Comparison of ENCODE assay signal across 1 fruit fly cellular context in the genomic region with DNA sequence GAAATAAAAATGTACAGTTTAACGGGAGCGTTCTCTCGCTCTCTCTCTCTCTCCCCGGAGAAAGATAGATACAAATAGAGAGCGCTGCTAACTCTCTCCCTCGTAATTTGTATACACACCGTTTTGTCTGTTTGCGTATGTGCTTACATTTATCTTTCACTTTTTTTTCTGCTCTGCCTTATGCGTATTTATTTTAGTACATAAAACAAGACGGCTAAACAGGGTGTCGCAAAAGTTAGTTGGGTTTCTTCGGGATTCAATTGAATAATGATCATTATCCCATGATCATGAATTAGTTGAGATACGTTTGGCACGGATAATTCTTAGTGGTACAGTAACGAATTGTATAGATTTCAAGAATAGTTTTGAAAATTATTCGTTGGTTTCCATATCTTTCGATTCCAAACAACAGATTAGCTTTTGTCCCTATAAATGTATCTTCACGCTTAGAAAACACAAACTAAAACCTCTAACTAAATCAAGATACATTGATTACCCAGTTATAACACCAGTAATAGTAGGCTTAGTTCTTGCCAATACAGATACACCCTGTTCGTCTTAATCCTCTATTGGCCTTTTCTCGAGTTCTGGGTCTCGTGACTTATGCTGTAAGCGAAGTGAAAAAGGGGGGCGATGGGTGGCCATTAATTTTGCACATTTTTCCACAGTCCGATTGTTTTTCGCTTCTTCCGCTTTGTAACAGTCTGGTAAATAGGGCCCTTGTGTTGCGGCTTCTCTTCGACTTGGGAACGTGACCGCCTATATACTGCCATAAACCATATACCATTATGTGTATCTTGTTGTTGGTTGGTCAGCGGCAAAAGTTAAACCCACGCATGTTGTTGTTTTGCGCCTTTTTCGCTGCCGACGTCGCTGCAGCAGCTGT.
A peak's percentile ranks its signal among the peaks of the same experiment; 100 is the strongest.
TF ChIP-seq lines count a peak whose summit lies in the region.

No protein-coding gene starts in this region.

TF ChIP-seq in whole organism, embryonic, 481 proteins besides CTCF, POLR2A, EP300 and RAD21 (continued from another document and continues in another):
- TF ChIP-seq tll (GFP tag; optimal IDR thresholded peaks at IDR 0.05; lab: Kevin White, UChicago), result peak in 1 of 2 experiments; percentile 67
- TF ChIP-seq CG32532 (GFP tag; IDR thresholded peaks at IDR 0.05; lab: Robert Waterston, UW), result no peak
- TF ChIP-seq sug (tag; optimal IDR thresholded peaks at IDR 0.05; lab: Kevin White, UChicago), result peak; percentile 65
- no peak for TF ChIP-seq hb (GFP tag; IDR thresholded peaks at IDR 0.05; lab: Robert Waterston, UW; ENCODE audit: partially characterized antibody)
- peak; percentile 1 for TF ChIP-seq gcm2 (GFP tag; optimal IDR thresholded peaks at IDR 0.05; lab: Kevin White, UChicago)
- no peak for TF ChIP-seq CG42726 (GFP tag; IDR thresholded peaks at IDR 0.05; lab: Robert Waterston, UW; ENCODE audit: partially characterized antibody)
- TF ChIP-seq CG6272 (GFP tag; IDR thresholded peaks at IDR 0.05; lab: Robert Waterston, UW), result no peak
- no peak for TF ChIP-seq Dp (GFP tag; optimal IDR thresholded peaks at IDR 0.05; lab: Kevin White, UChicago)
- peak; percentile 60 for TF ChIP-seq salm (tag; optimal IDR thresholded peaks at IDR 0.05; lab: Kevin White, UChicago)
- peak; percentile 83 for TF ChIP-seq CG15011 (GFP tag; optimal IDR thresholded peaks at IDR 0.05; lab: Kevin White, UChicago)
- TF ChIP-seq CG8089 (GFP tag; optimal IDR thresholded peaks at IDR 0.05; lab: Kevin White, UChicago), result peak; percentile 59
- peak; percentile 75 for TF ChIP-seq CG15514 (GFP tag; optimal IDR thresholded peaks at IDR 0.05; lab: Kevin White, UChicago)
- TF ChIP-seq Lhr (GFP tag; optimal IDR thresholded peaks at IDR 0.05; lab: Kevin White, UChicago), result peak; percentile 49
- TF ChIP-seq ssp (GFP tag; IDR thresholded peaks at IDR 0.05; lab: Robert Waterston, UW), result no peak
- TF ChIP-seq CG8924 (tag; optimal IDR thresholded peaks at IDR 0.05; lab: Kevin White, UChicago), result peak; percentile 88
- TF ChIP-seq CG4424 (GFP tag; optimal IDR thresholded peaks at IDR 0.05; lab: Kevin White, UChicago), result peak; percentile 79
- TF ChIP-seq CG9609 (GFP tag; optimal IDR thresholded peaks at IDR 0.05; lab: Kevin White, UChicago), result peak; percentile 70
- no peak for TF ChIP-seq E2f1 (GFP tag; IDR thresholded peaks at IDR 0.05; lab: Robert Waterston, UW)
- TF ChIP-seq Scr (GFP tag; IDR thresholded peaks at IDR 0.05; lab: Robert Waterston, UW; ENCODE audit: partially characterized antibody), result no peak
- peak; percentile 64 for TF ChIP-seq fu2 (GFP tag; optimal IDR thresholded peaks at IDR 0.05; lab: Kevin White, UChicago)
- no peak for TF ChIP-seq CG11696 (GFP tag; IDR thresholded peaks at IDR 0.05; lab: Robert Waterston, UW)
- TF ChIP-seq Drgx (GFP tag; IDR thresholded peaks at IDR 0.05; lab: Robert Waterston, UW), result no peak
- peak; percentile 76 for TF ChIP-seq CG2875 (GFP tag; optimal IDR thresholded peaks at IDR 0.05; lab: Kevin White, UChicago)
- peak; percentile 38 for TF ChIP-seq vfl (GFP tag; optimal IDR thresholded peaks at IDR 0.05; lab: Kevin White, UChicago)
- peak; percentile 86 for TF ChIP-seq caup (GFP tag; optimal IDR thresholded peaks at IDR 0.05; lab: Kevin White, UChicago; ENCODE audit: severe bottlenecking)
- peak; percentile 82 for TF ChIP-seq Hand (GFP tag; optimal IDR thresholded peaks at IDR 0.05; lab: Kevin White, UChicago)
- TF ChIP-seq eve (GFP tag; optimal IDR thresholded peaks at IDR 0.05; lab: Kevin White, UChicago), result no peak
- TF ChIP-seq az2 (GFP tag; optimal IDR thresholded peaks at IDR 0.05; lab: Kevin White, UChicago), result peak; percentile 76
- TF ChIP-seq B-H1 (GFP tag; IDR thresholded peaks at IDR 0.05; lab: Robert Waterston, UW), result no peak
- TF ChIP-seq H2.0 (GFP tag; IDR thresholded peaks at IDR 0.05; lab: Robert Waterston, UW), result no peak
- TF ChIP-seq CG11456 (GFP tag; IDR thresholded peaks at IDR 0.05; lab: Robert Waterston, UW), result no peak
- peak; percentile 81 for TF ChIP-seq Sox102F (GFP tag; optimal IDR thresholded peaks at IDR 0.05; lab: Kevin White, UChicago)
- peak; percentile 85 for TF ChIP-seq CG17568 (GFP tag; optimal IDR thresholded peaks at IDR 0.05; lab: Kevin White, UChicago)
- TF ChIP-seq Hr51 (GFP tag; optimal IDR thresholded peaks at IDR 0.05; lab: Kevin White, UChicago), result peak; percentile 5 to 90
- no peak for TF ChIP-seq CG16779 (GFP tag; IDR thresholded peaks at IDR 0.05; lab: Robert Waterston, UW)
- TF ChIP-seq sob (GFP tag; IDR thresholded peaks at IDR 0.05; lab: Robert Waterston, UW), result no peak
- no peak for TF ChIP-seq chm (GFP tag; IDR thresholded peaks at IDR 0.05; lab: Robert Waterston, UW)
- TF ChIP-seq CG3726 (GFP tag; IDR thresholded peaks at IDR 0.05; lab: Robert Waterston, UW), result no peak
- no peak for TF ChIP-seq unc-4 (GFP tag; IDR thresholded peaks at IDR 0.05; lab: Robert Waterston, UW; ENCODE audit: partially characterized antibody)
- TF ChIP-seq CG13123 (GFP tag; optimal IDR thresholded peaks at IDR 0.05; lab: Kevin White, UChicago), result peak; percentile 68
- TF ChIP-seq Dbx (GFP tag; IDR thresholded peaks at IDR 0.05; lab: Robert Waterston, UW), result no peak
- no peak for TF ChIP-seq wdn (GFP tag; IDR thresholded peaks at IDR 0.05; lab: Robert Waterston, UW)
- TF ChIP-seq NfI (GFP tag; optimal IDR thresholded peaks at IDR 0.05; lab: Kevin White, UChicago), result peak; percentile 85
- TF ChIP-seq slp2 (GFP tag; optimal IDR thresholded peaks at IDR 0.05; lab: Kevin White, UChicago), result peak; percentile 70
- no peak for TF ChIP-seq amos (GFP tag; IDR thresholded peaks at IDR 0.05; lab: Robert Waterston, UW; ENCODE audit: partially characterized antibody)
- no peak for TF ChIP-seq tup (GFP tag; optimal IDR thresholded peaks at IDR 0.05; lab: Kevin White, UChicago)
- TF ChIP-seq odd (GFP tag; optimal IDR thresholded peaks at IDR 0.05; lab: Kevin White, UChicago), result peak; percentile 81
- TF ChIP-seq CG10959 (GFP tag; IDR thresholded peaks at IDR 0.05; lab: Robert Waterston, UW), result no peak
- TF ChIP-seq pfk (GFP tag; optimal IDR thresholded peaks at IDR 0.05; lab: Kevin White, UChicago), result peak; percentile 63
- TF ChIP-seq esg (GFP tag; conservative IDR thresholded peaks at IDR 0.05; lab: Robert Waterston, UW), result no peak
- peak; percentile 83 for TF ChIP-seq crc (GFP tag; optimal IDR thresholded peaks at IDR 0.05; lab: Kevin White, UChicago)
- TF ChIP-seq gce (GFP tag; IDR thresholded peaks at IDR 0.05; lab: Robert Waterston, UW), result no peak
- TF ChIP-seq ttk (GFP tag; IDR thresholded peaks at IDR 0.05; lab: Robert Waterston, UW), result no peak
- peak; percentile 85 for TF ChIP-seq CG12071 (GFP tag; optimal IDR thresholded peaks at IDR 0.05; lab: Kevin White, UChicago)
- TF ChIP-seq chif (GFP tag; optimal IDR thresholded peaks at IDR 0.05; lab: Kevin White, UChicago), result peak; percentile 29 to 73
- peak; percentile 84 for TF ChIP-seq CG12659 (GFP tag; optimal IDR thresholded peaks at IDR 0.05; lab: Kevin White, UChicago)
- TF ChIP-seq CG31365 (tag; optimal IDR thresholded peaks at IDR 0.05; lab: Kevin White, UChicago), result peak; percentile 73
- peak in 1 of 3 experiments; percentile 77 for TF ChIP-seq lola (GFP tag; optimal IDR thresholded peaks at IDR 0.05; lab: Kevin White, UChicago)
- TF ChIP-seq CG2116 (GFP tag; optimal IDR thresholded peaks at IDR 0.05; lab: Kevin White, UChicago), result peak; percentile 25
- peak; percentile 71 for TF ChIP-seq schlank (tag; optimal IDR thresholded peaks at IDR 0.05; lab: Kevin White, UChicago)
- TF ChIP-seq ap (GFP tag; IDR thresholded peaks at IDR 0.05; lab: Robert Waterston, UW), result no peak
- no peak for TF ChIP-seq gfzf (GFP tag; optimal IDR thresholded peaks at IDR 0.05; lab: Kevin White, UChicago)
- TF ChIP-seq CG2202 (tag; optimal IDR thresholded peaks at IDR 0.05; lab: Kevin White, UChicago), result peak; percentile 72
- peak; percentile 69 for TF ChIP-seq Camta (GFP tag; optimal IDR thresholded peaks at IDR 0.05; lab: Kevin White, UChicago)
- TF ChIP-seq Fer1 (GFP tag; optimal IDR thresholded peaks at IDR 0.05; lab: Kevin White, UChicago), result peak; percentile 86
- TF ChIP-seq CG30403 (GFP tag; optimal IDR thresholded peaks at IDR 0.05; lab: Kevin White, UChicago), result peak; percentile 86
- no peak for TF ChIP-seq Mrtf (GFP tag; IDR thresholded peaks at IDR 0.05; lab: Robert Waterston, UW)
- TF ChIP-seq ATbp (GFP tag; optimal IDR thresholded peaks at IDR 0.05; lab: Kevin White, UChicago), result peak; percentile 91
- peak; percentile 73 for TF ChIP-seq Fer2 (tag; optimal IDR thresholded peaks at IDR 0.05; lab: Kevin White, UChicago)
- peak; percentile 53 for TF ChIP-seq Myb (GFP tag; optimal IDR thresholded peaks at IDR 0.05; lab: Kevin White, UChicago)
- no peak for TF ChIP-seq Optix (GFP tag; IDR thresholded peaks at IDR 0.05; lab: Robert Waterston, UW)
- TF ChIP-seq CG7271 (tag; optimal IDR thresholded peaks at IDR 0.05; lab: Kevin White, UChicago), result peak; percentile 28
- peak; percentile 61; the same call in 1 of the 2 replicates for TF ChIP-seq onecut (GFP tag; IDR thresholded peaks at IDR 0.05; lab: Robert Waterston, UW)
- TF ChIP-seq ems (GFP tag; optimal IDR thresholded peaks at IDR 0.05; lab: Kevin White, UChicago), result peak; percentile 77
- TF ChIP-seq Stat92E (GFP tag; optimal IDR thresholded peaks at IDR 0.05; lab: Kevin White, UChicago), result no peak
- TF ChIP-seq CG12769 (tag; optimal IDR thresholded peaks at IDR 0.05; lab: Kevin White, UChicago), result peak; percentile 62
- no peak for TF ChIP-seq Ada2b (GFP tag; IDR thresholded peaks at IDR 0.05; lab: Robert Waterston, UW)
- TF ChIP-seq CG7372 (GFP tag; IDR thresholded peaks at IDR 0.05; lab: Robert Waterston, UW), result no peak
- no peak for TF ChIP-seq nerfin-2 (GFP tag; IDR thresholded peaks at IDR 0.05; lab: Robert Waterston, UW; ENCODE audit: partially characterized antibody)
- peak; percentile 82 for TF ChIP-seq MTF-1 (GFP tag; optimal IDR thresholded peaks at IDR 0.05; lab: Kevin White, UChicago; ENCODE audit: borderline replicate concordance)
- peak; percentile 85 for TF ChIP-seq CG4328 (GFP tag; optimal IDR thresholded peaks at IDR 0.05; lab: Kevin White, UChicago)
- no peak for TF ChIP-seq Bgb (GFP tag; IDR thresholded peaks at IDR 0.05; lab: Robert Waterston, UW; ENCODE audit: partially characterized antibody)
- TF ChIP-seq HLHmδ (GFP tag; optimal IDR thresholded peaks at IDR 0.05; lab: Kevin White, UChicago), result peak; percentile 82
- no peak for TF ChIP-seq CG14860 (GFP tag; IDR thresholded peaks at IDR 0.05; lab: Robert Waterston, UW; ENCODE audit: partially characterized antibody)
- peak; percentile 77 for TF ChIP-seq CG13775 (GFP tag; optimal IDR thresholded peaks at IDR 0.05; lab: Kevin White, UChicago)
- TF ChIP-seq gcm (GFP tag; optimal IDR thresholded peaks at IDR 0.05; lab: Kevin White, UChicago), result peak; percentile 75
- peak; percentile 80 for TF ChIP-seq zfh2 (GFP tag; optimal IDR thresholded peaks at IDR 0.05; lab: Kevin White, UChicago)
- TF ChIP-seq bigmax (GFP tag; optimal IDR thresholded peaks at IDR 0.05; lab: Kevin White, UChicago), result no peak
- TF ChIP-seq CG34422 (GFP tag; IDR thresholded peaks at IDR 0.05; lab: Robert Waterston, UW), result no peak
- TF ChIP-seq Doc3 (GFP tag; IDR thresholded peaks at IDR 0.05; lab: Robert Waterston, UW; ENCODE audit: partially characterized antibody), result no peak
- peak; percentile 58 for TF ChIP-seq Nf-YC (tag; optimal IDR thresholded peaks at IDR 0.05; lab: Kevin White, UChicago)
- no peak for TF ChIP-seq sna (GFP tag; IDR thresholded peaks at IDR 0.05; lab: Robert Waterston, UW; ENCODE audit: partially characterized antibody)
- peak; percentile 59 for TF ChIP-seq CG1792 (GFP tag; optimal IDR thresholded peaks at IDR 0.05; lab: Kevin White, UChicago)
- no peak for TF ChIP-seq dysf (GFP tag; IDR thresholded peaks at IDR 0.05; lab: Robert Waterston, UW)
- peak; percentile 78 for TF ChIP-seq CG34376 (GFP tag; optimal IDR thresholded peaks at IDR 0.05; lab: Kevin White, UChicago)
- no peak for TF ChIP-seq mld (GFP tag; IDR thresholded peaks at IDR 0.05; lab: Robert Waterston, UW; ENCODE audit: partially characterized antibody)
- TF ChIP-seq bbx (GFP tag; IDR thresholded peaks at IDR 0.05; lab: Robert Waterston, UW; ENCODE audit: partially characterized antibody), result no peak
- TF ChIP-seq CG17186 (GFP tag; optimal IDR thresholded peaks at IDR 0.05; lab: Kevin White, UChicago), result peak; percentile 36
- TF ChIP-seq aop (GFP tag; IDR thresholded peaks at IDR 0.05; lab: Robert Waterston, UW), result no peak
- peak; percentile 86 for TF ChIP-seq phol (tag; optimal IDR thresholded peaks at IDR 0.05; lab: Kevin White, UChicago)
- peak; percentile 52 for TF ChIP-seq dmrt11E (tag; optimal IDR thresholded peaks at IDR 0.05; lab: Kevin White, UChicago)
- TF ChIP-seq CG9797 (GFP tag; optimal IDR thresholded peaks at IDR 0.05; lab: Kevin White, UChicago), result no peak
- TF ChIP-seq Dfd (GFP tag; optimal IDR thresholded peaks at IDR 0.05; lab: Kevin White, UChicago), result peak in 1 of 2 experiments; percentile 14
- TF ChIP-seq CG6813 (GFP tag; optimal IDR thresholded peaks at IDR 0.05; lab: Kevin White, UChicago), result peak; percentile 79
- no peak for TF ChIP-seq cas (GFP tag; IDR thresholded peaks at IDR 0.05; lab: Robert Waterston, UW)
- peak; percentile 71 for TF ChIP-seq Side (GFP tag; optimal IDR thresholded peaks at IDR 0.05; lab: Kevin White, UChicago)
- peak; percentile 80 for TF ChIP-seq en (GFP tag; optimal IDR thresholded peaks at IDR 0.05; lab: Kevin White, UChicago)
- TF ChIP-seq lov (optimal IDR thresholded peaks at IDR 0.05; lab: Kevin White, UChicago), result no peak
- no peak for TF ChIP-seq lov (GFP tag; IDR thresholded peaks at IDR 0.05; lab: Robert Waterston, UW)
- no peak for TF ChIP-seq CG14050 (GFP tag; IDR thresholded peaks at IDR 0.05; lab: Robert Waterston, UW)
- TF ChIP-seq tx (GFP tag; optimal IDR thresholded peaks at IDR 0.05; lab: Kevin White, UChicago), result peak; percentile 74
- TF ChIP-seq dan (GFP tag; IDR thresholded peaks at IDR 0.05; lab: Robert Waterston, UW), result no peak
- no peak for TF ChIP-seq Kr (GFP tag; optimal IDR thresholded peaks at IDR 0.05; lab: Kevin White, UChicago)
- peak; percentile 89 for TF ChIP-seq Oli (tag; optimal IDR thresholded peaks at IDR 0.05; lab: Kevin White, UChicago)
- TF ChIP-seq CG12104 (GFP tag; optimal IDR thresholded peaks at IDR 0.05; lab: Kevin White, UChicago), result peak; percentile 80
- no peak for TF ChIP-seq zen2 (GFP tag; IDR thresholded peaks at IDR 0.05; lab: Robert Waterston, UW; ENCODE audit: partially characterized antibody)
- peak; percentile 65 for TF ChIP-seq slou (GFP tag; optimal IDR thresholded peaks at IDR 0.05; lab: Kevin White, UChicago)
- no peak for TF ChIP-seq so (GFP tag; IDR thresholded peaks at IDR 0.05; lab: Robert Waterston, UW)
- peak; percentile 50 for TF ChIP-seq CG4854 (GFP tag; optimal IDR thresholded peaks at IDR 0.05; lab: Kevin White, UChicago)
- peak; percentile 50 for TF ChIP-seq Deaf1 (tag; optimal IDR thresholded peaks at IDR 0.05; lab: Kevin White, UChicago)
- no peak for TF ChIP-seq CG14667 (GFP tag; IDR thresholded peaks at IDR 0.05; lab: Robert Waterston, UW)
